Worm (Caenorhabditis elegans) whole organism, midembryonic: ENCODE measurements around the gene ltd-1.

Experiments used
- T22C8.4 ChIP-seq: fragments of 200-800 bp; sonication (Bioruptor generic); IDR thresholded peaks from 2 replicates; pipeline ENCODE4 v1.3.6; 2022; ENCODE audit warnings: missing genetic modification characterization, missing compliant biosample characterization
- cog-1 ChIP-seq: sonication (generic microtip); optimal IDR thresholded peaks from 2 replicates; lab custom pipeline; 2016; ENCODE audit warnings: missing genetic modification characterization, missing compliant biosample characterization
- flt-1 ChIP-seq: fragments of 200-800 bp; sonication (Bioruptor generic); IDR thresholded peaks from 2 replicates; pipeline ENCODE4 v1.3.6; 2022; ENCODE audit warnings: missing genetic modification characterization, missing compliant biosample characterization
- klf-2 ChIP-seq: fragments of 200-800 bp; sonication (Bioruptor generic); conservative IDR thresholded peaks from 2 replicates; pipeline ENCODE4 v1.3.6; 2022; ENCODE audit warnings: missing genetic modification reagents, missing genetic modification characterization, missing compliant biosample characterization
- med-1 ChIP-seq: sonication (generic microtip); optimal IDR thresholded peaks from 2 replicates; lab custom pipeline; 2017; ENCODE audit warnings: missing genetic modification characterization, mild to moderate bottlenecking, missing compliant biosample characterization, antibody characterized with exemption, missing genetic modification reagents; ENCODE audit not compliant: insufficient read depth
- ref-1 ChIP-seq: fragments of 200-800 bp; sonication (Bioruptor generic); conservative IDR thresholded peaks from 2 replicates; pipeline ENCODE4 v1.3.6; 2022; ENCODE audit warnings: missing genetic modification reagents, missing genetic modification characterization, missing compliant biosample characterization
- tab-1 ChIP-seq: fragments of 200-800 bp; sonication (Bioruptor generic); IDR thresholded peaks from 2 replicates; pipeline ENCODE4 v1.3.6; 2022; ENCODE audit warnings: missing genetic modification characterization, missing compliant biosample characterization
- ztf-23 ChIP-seq: fragments of 200-800 bp; sonication (Bioruptor generic); IDR thresholded peaks from 2 replicates; pipeline ENCODE4 v1.3.6; 2022; ENCODE audit warnings: missing genetic modification reagents, missing genetic modification characterization, missing compliant biosample characterization

DNA sequence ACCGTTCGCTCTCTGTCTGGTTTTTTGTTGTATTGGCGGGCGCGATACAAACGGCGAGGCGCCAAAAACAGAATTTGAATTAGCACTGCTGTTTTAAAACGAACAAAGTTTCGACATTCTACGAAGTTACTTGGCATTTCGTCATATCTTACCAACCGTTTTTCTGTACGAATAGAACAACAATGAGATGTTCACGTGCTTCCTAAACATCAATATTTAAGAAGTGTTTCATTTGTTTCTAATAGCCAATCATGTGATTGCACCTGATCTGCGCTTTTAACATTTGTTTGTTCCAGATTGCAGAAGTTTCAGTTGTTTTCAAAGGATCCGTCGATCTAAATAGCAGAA, 36.5 kb upstream of the ltd-1 start:
- TF ChIP-seq tab-1 (GFP tag; lab: Robert Waterston, UW) (no peak), klf-2 (GFP tag; lab: Robert Waterston, UW) (no peak), cog-1 (tag; lab: Kevin White, UChicago) (no peak), flt-1 (no peak), med-1 (GFP tag; lab: Kevin White, UChicago) (no peak), ref-1 (GFP tag; lab: Robert Waterston, UW) (no peak), ztf-23 (GFP tag; lab: Robert Waterston, UW) (no peak), T22C8.4 (GFP tag; lab: Robert Waterston, UW) (no peak)
